Fruit fly (Drosophila melanogaster): ENCODE measurements around the gene CG4281.
A peak's percentile ranks its signal among the peaks of the same experiment; 100 is the strongest.

CG4281 gene

dm6 chrX:2083678-2084162, 18.8 kb upstream of the CG4281 start (continued):
- TF ChIP-seq B-H2 (GFP tag; optimal IDR thresholded peaks at IDR 0.05), result no peak
- TF ChIP-seq CG17328 (GFP tag; IDR thresholded peaks at IDR 0.05), result peak; percentile 87
- TF ChIP-seq ttk (GFP tag; IDR thresholded peaks at IDR 0.05), result peak; percentile 84
- no peak for TF ChIP-seq D (optimal IDR thresholded peaks at IDR 0.05)
- TF ChIP-seq D (GFP tag; optimal IDR thresholded peaks at IDR 0.05), result peak; percentile 77
- TF ChIP-seq ATbp (GFP tag; optimal IDR thresholded peaks at IDR 0.05), result peak; percentile 84
- peak; percentile 46; the same call in 1 of the 2 replicates for TF ChIP-seq sim (GFP tag; IDR thresholded peaks at IDR 0.05)
- peak in 1 of 2 experiments; percentile 98 for TF ChIP-seq Hr78 (GFP tag; optimal IDR thresholded peaks at IDR 0.05)
- TF ChIP-seq CG10431 (GFP tag; optimal IDR thresholded peaks at IDR 0.05), result peak; percentile 29
- peak; percentile 25 for TF ChIP-seq cato (GFP tag; optimal IDR thresholded peaks at IDR 0.05; ENCODE audit: borderline replicate concordance)
- TF ChIP-seq Dip3 (GFP tag; optimal IDR thresholded peaks at IDR 0.05), result peak; percentile 60
- peak; percentile 82 for TF ChIP-seq CG17359 (tag; optimal IDR thresholded peaks at IDR 0.05)
- TF ChIP-seq aop (GFP tag; IDR thresholded peaks at IDR 0.05), result no peak
- peak; percentile 78 for TF ChIP-seq CG10959 (GFP tag; IDR thresholded peaks at IDR 0.05)
- TF ChIP-seq tx (GFP tag; optimal IDR thresholded peaks at IDR 0.05), result peak; percentile 81
- peak; percentile 28 for TF ChIP-seq schlank (tag; optimal IDR thresholded peaks at IDR 0.05)
- peak; percentile 66 for TF ChIP-seq CG6683 (GFP tag; optimal IDR thresholded peaks at IDR 0.05)
- peak; percentile 38; the same call in 1 of the 2 replicates for TF ChIP-seq Poxn (GFP tag; IDR thresholded peaks at IDR 0.05)
- 0 out of 2 replicates have a peak, but pooled peaks have one; percentile 39 for TF ChIP-seq Doc2 (GFP tag; IDR thresholded peaks at IDR 0.05)
- peak; percentile 74; the same call in 2 of the 3 replicates for TF ChIP-seq CG11560 (tag; IDR thresholded peaks at IDR 0.05)
- TF ChIP-seq CG9817 (tag; optimal IDR thresholded peaks at IDR 0.05), result peak; percentile 48
- no peak for TF ChIP-seq Hey (tag; optimal IDR thresholded peaks at IDR 0.05)
- peak; percentile 87 for TF ChIP-seq CG10366 (GFP tag; IDR thresholded peaks at IDR 0.05)
- TF ChIP-seq CG10979 (tag; optimal IDR thresholded peaks at IDR 0.05), result peak; percentile 75
- no peak for TF ChIP-seq CG6765 (GFP tag; optimal IDR thresholded peaks at IDR 0.05)
- TF ChIP-seq CG7357 (GFP tag; IDR thresholded peaks at IDR 0.05), result peak; percentile 76
- TF ChIP-seq bigmax (GFP tag; optimal IDR thresholded peaks at IDR 0.05), result peak; percentile 59
- peak; percentile 80 to 86 for TF ChIP-seq Hr51 (GFP tag; optimal IDR thresholded peaks at IDR 0.05)
- TF ChIP-seq Optix (GFP tag; IDR thresholded peaks at IDR 0.05), result peak; percentile 90
- peak; percentile 67 for TF ChIP-seq Nf-YB (GFP tag; optimal IDR thresholded peaks at IDR 0.05)
- peak; percentile 22 for TF ChIP-seq p53 (GFP tag; optimal IDR thresholded peaks at IDR 0.05)
- peak; percentile 84 for TF ChIP-seq peb (GFP tag; IDR thresholded peaks at IDR 0.05)
- no peak for TF ChIP-seq Hmx (GFP tag; optimal IDR thresholded peaks at IDR 0.05)
- TF ChIP-seq amos (GFP tag; IDR thresholded peaks at IDR 0.05; ENCODE audit: partially characterized antibody), result no peak
- peak; percentile 63 for TF ChIP-seq klu (GFP tag; IDR thresholded peaks at IDR 0.05)
- TF ChIP-seq pum (GFP tag; optimal IDR thresholded peaks at IDR 0.05), result peak; percentile 82
- TF ChIP-seq CG7556 (GFP tag; optimal IDR thresholded peaks at IDR 0.05), result peak; percentile 72
- TF ChIP-seq seq (GFP tag; IDR thresholded peaks at IDR 0.05), result peak; percentile 92
- TF ChIP-seq NC2β (GFP tag; optimal IDR thresholded peaks at IDR 0.05), result peak; percentile 77
- TF ChIP-seq zf30C (GFP tag; optimal IDR thresholded peaks at IDR 0.05), result no peak
- peak; percentile 83 for TF ChIP-seq ind (GFP tag; optimal IDR thresholded peaks at IDR 0.05)
- peak; percentile 68 for TF ChIP-seq CG6272 (GFP tag; IDR thresholded peaks at IDR 0.05)
- peak; percentile 89 for TF ChIP-seq CG2875 (GFP tag; optimal IDR thresholded peaks at IDR 0.05)
- peak; percentile 76 for TF ChIP-seq salm (tag; optimal IDR thresholded peaks at IDR 0.05)
- peak in 1 of 2 experiments; percentile 81 for TF ChIP-seq Eip74EF (GFP tag; optimal IDR thresholded peaks at IDR 0.05)
- TF ChIP-seq CG10147 (GFP tag; optimal IDR thresholded peaks at IDR 0.05), result peak; percentile 59
- TF ChIP-seq CG13123 (GFP tag; optimal IDR thresholded peaks at IDR 0.05), result peak; percentile 27
- peak; percentile 82 for TF ChIP-seq H2.0 (GFP tag; IDR thresholded peaks at IDR 0.05)
- peak; percentile 48; the same call in 1 of the 2 replicates for TF ChIP-seq Gsc (GFP tag; IDR thresholded peaks at IDR 0.05)
- no peak for TF ChIP-seq mirr (GFP tag; optimal IDR thresholded peaks at IDR 0.05)
